Worm (Caenorhabditis elegans) whole organism, mixed stage, embryonic: ENCODE results near the gene cyp-13A3.

ENCODE experiments used
- ces-1 ChIP-seq: fragments of 150-350 bp; optimal IDR thresholded peaks from 2 replicates; lab custom pipeline; 2014; ENCODE audit warnings: missing biosample characterization, missing genetic modification reagents, missing genetic modification characterization
- elt-3 ChIP-seq: fragments of 150-350 bp; optimal IDR thresholded peaks from 2 replicates; lab custom pipeline; 2014; ENCODE audit warnings: missing biosample characterization, missing genetic modification characterization
- flh-1 ChIP-seq: fragments of 200-800 bp; sonication (Bioruptor generic); optimal IDR thresholded peaks from 2 replicates; lab custom pipeline; 2018; ENCODE audit warnings: mild to moderate bottlenecking, missing genetic modification characterization, moderate library complexity, missing compliant biosample characterization
- lin-13 ChIP-seq: fragments of 150-350 bp; optimal IDR thresholded peaks from 2 replicates; lab custom pipeline; 2014; ENCODE audit warnings: missing biosample characterization, missing genetic modification characterization
- nhr-12 ChIP-seq: fragments of 150-350 bp; optimal IDR thresholded peaks from 2 replicates; lab custom pipeline; 2014; ENCODE audit warnings: missing biosample characterization, missing genetic modification characterization
- nhr-237 ChIP-seq: fragments of 150-350 bp; optimal IDR thresholded peaks from 2 replicates; lab custom pipeline; 2014; ENCODE audit warnings: missing biosample characterization, missing genetic modification characterization
- nhr-76 ChIP-seq: sonication (generic microtip); optimal IDR thresholded peaks from 2 replicates; lab custom pipeline; 2017; ENCODE audit warnings: missing biosample characterization, missing genetic modification characterization
- pha-4 ChIP-seq: fragments of 150-350 bp; optimal IDR thresholded peaks from 2 replicates; lab custom pipeline; 2018; ENCODE audit warnings: missing biosample characterization, missing genetic modification reagents, missing genetic modification characterization
- snpc-4 ChIP-seq: fragments of 150-350 bp; optimal IDR thresholded peaks from 2 replicates; lab custom pipeline; 2014; ENCODE audit warnings: missing biosample characterization, missing genetic modification characterization
- unc-39 ChIP-seq: fragments of 150-350 bp; optimal IDR thresholded peaks from 2 replicates; lab custom pipeline; 2014; ENCODE audit warnings: missing biosample characterization, missing genetic modification characterization
- unc-62 ChIP-seq: fragments of 150-350 bp; optimal IDR thresholded peaks from 2 replicates; lab custom pipeline; 2014; ENCODE audit warnings: missing biosample characterization, missing genetic modification reagents, missing genetic modification characterization
- ztf-11 ChIP-seq: fragments of 150-350 bp; optimal IDR thresholded peaks from 2 replicates; lab custom pipeline; 2014; ENCODE audit warnings: missing biosample characterization, missing genetic modification characterization

- TF ChIP-seq unc-62 (GFP tag; lab: Kevin White, UChicago) = no peak
- no peak for TF ChIP-seq pha-4 (tag; lab: Kevin White, UChicago)
- TF ChIP-seq flh-1 = no peak
- TF ChIP-seq elt-3 (tag; lab: Kevin White, UChicago) = no peak
- TF ChIP-seq nhr-237 = no peak
- TF ChIP-seq snpc-4 (tag; lab: Kevin White, UChicago) = no peak
- no peak for TF ChIP-seq nhr-12
- no peak for TF ChIP-seq nhr-76 (tag; lab: Kevin White, UChicago)
- TF ChIP-seq ces-1 = no peak
- no peak for TF ChIP-seq ztf-11 (tag; lab: Kevin White, UChicago)
- TF ChIP-seq unc-39 (tag; lab: Kevin White, UChicago) = no peak
- TF ChIP-seq lin-13 (tag; lab: Kevin White, UChicago) = no peak
Measured at ce11 chrII:9829108-9829507, 36.0 kb upstream of the cyp-13A3 start, which contains the start of gene ZK938.1.
